Fruit fly (Drosophila melanogaster) whole organism: ENCODE measurements around the gene CCDC53.
A peak's percentile ranks its signal among the peaks of the same experiment; 100 is the strongest.

Experiments
- CG8478 ChIP-seq: fragments of >200 bp; optimal IDR thresholded peaks from 2 replicates; lab custom pipeline; 2018; ENCODE audit warnings: inconsistent platforms
- Dll ChIP-seq: fragments of >200 bp; optimal IDR thresholded peaks from 2 replicates; lab custom pipeline; 2017
- EcR ChIP-seq, 2 experiments: fragments of >200 bp; optimal IDR thresholded peaks; 2 replicates each; lab custom pipeline; 2017; ENCODE audit warnings: missing biosample characterization in 2 of 2, missing genetic modification characterization in 2 of 2, missing genetic modification reagents in 2 of 2
- pan ChIP-seq: fragments of >200 bp; optimal IDR thresholded peaks from 2 replicates; lab custom pipeline; 2017
- psq ChIP-seq: fragments of >200 bp; optimal IDR thresholded peaks from 2 replicates; lab custom pipeline; 2017
- usp ChIP-seq: fragments of >200 bp; optimal IDR thresholded peaks from 2 replicates; lab custom pipeline; 2017; ENCODE audit warnings: missing biosample characterization, missing genetic modification characterization, mixed read lengths

Gene CCDC53

DNA sequence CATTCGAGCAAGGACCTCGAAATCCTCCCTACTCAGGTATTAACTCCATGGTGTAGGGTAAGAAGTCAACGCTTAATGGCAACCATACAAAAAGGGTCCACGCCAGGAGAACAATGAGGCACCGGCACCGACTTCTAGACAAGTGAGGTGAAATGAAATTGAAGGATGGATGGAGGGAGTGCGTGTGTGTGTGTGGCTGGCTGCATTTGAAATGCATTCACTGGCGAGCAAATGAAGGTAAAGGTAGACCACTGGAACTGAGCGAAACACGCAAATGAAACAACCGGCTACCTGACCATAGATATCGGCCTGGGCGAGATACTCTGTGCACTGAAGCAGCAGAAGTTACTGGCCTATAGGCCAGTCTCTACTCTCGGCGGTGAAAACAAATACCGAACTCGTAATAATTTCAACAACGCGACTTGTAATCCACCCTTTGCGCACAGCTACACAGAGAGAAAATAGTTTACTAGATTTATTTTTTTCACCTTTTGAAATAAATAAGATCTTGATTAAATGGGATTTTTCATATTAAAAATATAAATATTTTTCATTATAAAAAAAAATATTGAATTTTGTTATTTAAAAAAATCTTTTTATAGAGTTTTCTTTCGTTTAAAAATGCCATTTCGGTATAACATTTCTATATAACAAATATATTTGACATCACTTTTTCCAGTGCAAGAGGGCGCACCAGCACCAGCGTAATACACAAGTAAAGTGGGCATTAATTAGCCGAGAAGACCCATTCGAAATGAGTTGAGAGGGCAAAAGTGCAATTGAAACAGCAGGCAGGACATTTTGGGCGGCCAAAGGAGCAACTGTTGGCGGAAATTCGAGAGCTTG lies 41.0 kb downstream of the CCDC53 start:
- TF ChIP-seq pan (lab: Kevin White, UChicago): no peak
- no peak for TF ChIP-seq CG8478 (lab: Kevin White, UChicago)
- TF ChIP-seq usp: no peak
- TF ChIP-seq EcR (GFP tag; optimal IDR thresholded peaks at IDR 0.05; lab: Kevin White, UChicago): no peak
- TF ChIP-seq psq (lab: Kevin White, UChicago): no peak
- no peak for TF ChIP-seq Dll (lab: Kevin White, UChicago)

DNA sequence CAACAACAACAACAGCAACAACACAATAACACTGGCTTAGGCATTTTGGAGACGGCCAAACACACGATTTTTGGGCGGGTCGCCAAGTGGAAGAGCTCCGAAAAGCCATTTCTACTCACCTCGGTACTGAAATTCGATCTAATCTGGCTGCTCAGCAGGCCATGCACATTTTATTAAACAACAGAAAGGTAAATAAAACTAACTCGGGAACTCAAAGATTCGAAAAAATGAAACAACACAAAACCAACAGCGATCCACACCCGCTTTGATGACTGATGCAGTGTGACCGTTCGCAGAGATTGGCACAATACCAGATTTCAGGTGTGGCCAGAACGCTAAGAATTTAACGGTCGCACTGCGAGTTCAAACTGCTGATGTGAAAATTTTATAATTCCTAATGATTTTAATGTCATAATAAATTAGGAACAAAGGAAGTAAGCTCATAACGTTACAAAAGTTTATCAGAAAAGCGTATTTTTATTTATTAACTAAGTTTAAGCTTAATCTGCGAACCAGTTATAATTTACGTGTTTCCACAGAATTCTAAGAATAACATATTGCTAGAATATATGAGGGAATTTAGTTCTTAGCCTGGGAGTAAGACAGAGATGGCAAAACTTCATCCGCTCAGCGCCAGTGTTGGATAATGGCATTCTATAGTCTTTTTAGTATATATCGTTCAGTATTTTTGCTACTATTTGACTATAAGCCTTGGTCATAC lies 41.9 kb downstream of the CCDC53 start, which contains the start of gene Mcr:
Mcr (minus strand) TSS at position 291 of the 721 bp plus-strand sequence.
- no peak for TF ChIP-seq EcR (GFP tag; optimal IDR thresholded peaks at IDR 0.05; lab: Kevin White, UChicago)
- TF ChIP-seq psq (lab: Kevin White, UChicago): no peak
- TF ChIP-seq CG8478 (lab: Kevin White, UChicago): no peak
- no peak for TF ChIP-seq pan (lab: Kevin White, UChicago)
- TF ChIP-seq Dll (lab: Kevin White, UChicago): no peak
- no peak for TF ChIP-seq usp

- TF ChIP-seq CG8478 (lab: Kevin White, UChicago) (no peak), psq (lab: Kevin White, UChicago) (no peak), pan (lab: Kevin White, UChicago) (no peak), usp (no peak)
Observed at dm6 chr2L:8083413-8083426, 42.3 kb downstream of the CCDC53 start, which contains the start of gene Bsg. Gene Bsg, plus strand, starts transcription at chr2L:8083420.

- TF ChIP-seq EcR (GFP tag; optimal IDR thresholded peaks at IDR 0.05; lab: Kevin White, UChicago): peak in 1 of 2 experiments; percentile 68
- peak; percentile 63 for TF ChIP-seq CG8478 (lab: Kevin White, UChicago)
- no peak for TF ChIP-seq pan (lab: Kevin White, UChicago)
Observed at dm6 chr2L:8083427-8084295, 42.8 kb downstream of the CCDC53 start.

- no peak for TF ChIP-seq EcR (GFP tag; optimal IDR thresholded peaks at IDR 0.05; lab: Kevin White, UChicago)
- no peak for TF ChIP-seq Dll (lab: Kevin White, UChicago)
- TF ChIP-seq psq (lab: Kevin White, UChicago): no peak
- no peak for TF ChIP-seq CG8478 (lab: Kevin White, UChicago)
- TF ChIP-seq usp: no peak
- no peak for TF ChIP-seq pan (lab: Kevin White, UChicago)
Observed at dm6 chr2L:8084349-8085203, 43.7 kb downstream of the CCDC53 start.

dm6 chr2L:8085466-8086164 lies 44.7 kb downstream of the CCDC53 start:
- TF ChIP-seq Dll (lab: Kevin White, UChicago): no peak
- TF ChIP-seq usp: no peak

- no peak for TF ChIP-seq CG8478 (lab: Kevin White, UChicago)
- TF ChIP-seq Dll (lab: Kevin White, UChicago): no peak
- TF ChIP-seq EcR (GFP tag; optimal IDR thresholded peaks at IDR 0.05; lab: Kevin White, UChicago): no peak
- no peak for TF ChIP-seq pan (lab: Kevin White, UChicago)
- TF ChIP-seq usp: no peak
- no peak for TF ChIP-seq psq (lab: Kevin White, UChicago)
Observed at dm6 chr2L:8086736-8087467, 46.0 kb downstream of the CCDC53 start.

DNA sequence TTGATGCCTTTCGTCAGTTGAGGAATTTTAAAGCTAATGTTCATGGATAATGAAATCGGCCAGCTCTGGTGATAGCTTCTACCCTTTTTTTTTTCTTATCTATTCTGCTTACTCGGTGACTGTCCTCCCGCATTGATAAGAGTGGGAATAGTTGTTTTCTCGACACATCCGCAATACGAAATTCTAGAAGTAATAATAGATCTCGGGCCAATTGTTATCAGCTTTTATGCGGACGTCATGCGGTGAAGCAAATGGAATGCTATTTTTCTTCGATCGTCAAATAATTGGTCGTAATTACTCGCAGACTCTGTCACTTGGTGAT lies 46.5 kb downstream of the CCDC53 start:
- TF ChIP-seq EcR (GFP tag; optimal IDR thresholded peaks at IDR 0.05; lab: Kevin White, UChicago) (no peak), psq (lab: Kevin White, UChicago) (no peak)

DNA sequence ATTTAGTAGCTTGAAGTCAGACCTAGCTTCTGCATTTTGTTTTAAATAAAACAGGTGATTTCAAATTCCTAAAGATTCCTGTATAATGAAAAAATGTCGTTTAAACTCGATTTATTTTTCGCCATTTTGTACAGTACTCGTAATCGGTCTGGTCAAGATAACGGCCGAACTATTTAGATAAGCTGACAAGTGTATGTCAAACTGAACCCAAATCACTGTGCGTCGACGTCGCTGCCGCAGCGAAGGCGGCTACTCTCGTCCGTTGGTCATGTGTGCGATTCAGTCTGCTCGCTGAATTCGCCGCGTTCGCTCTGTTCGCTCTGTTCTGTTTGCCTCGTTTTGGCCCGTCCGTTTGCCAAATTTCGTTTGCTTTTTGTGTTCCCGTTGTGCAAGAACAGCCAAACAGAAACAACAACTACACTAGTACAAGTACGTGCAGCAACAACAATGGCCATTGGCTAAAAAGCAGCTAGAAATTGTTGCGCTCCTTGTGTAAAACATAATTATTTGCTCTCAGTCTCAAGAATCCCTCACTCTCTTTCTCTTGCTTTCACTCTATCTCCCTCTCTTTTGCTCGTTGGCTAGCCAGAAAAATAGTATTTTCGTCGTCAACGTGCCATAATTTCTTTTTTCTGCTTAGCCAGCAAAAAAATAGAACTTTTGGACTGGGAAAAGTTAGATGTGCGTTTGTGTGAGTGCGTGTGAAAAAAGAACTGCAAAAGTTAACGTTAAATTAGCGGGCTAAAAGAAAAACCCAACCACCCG lies 47.3 kb downstream of the CCDC53 start:
- TF ChIP-seq EcR (GFP tag; optimal IDR thresholded peaks at IDR 0.05; lab: Kevin White, UChicago): no peak
- TF ChIP-seq pan (lab: Kevin White, UChicago): no peak
- no peak for TF ChIP-seq CG8478 (lab: Kevin White, UChicago)
- no peak for TF ChIP-seq Dll (lab: Kevin White, UChicago)
- no peak for TF ChIP-seq usp
- no peak for TF ChIP-seq psq (lab: Kevin White, UChicago)

dm6 chr2L:8091429-8091828 lies 50.5 kb downstream of the CCDC53 start:
- no peak for TF ChIP-seq Dll (lab: Kevin White, UChicago)
- no peak for TF ChIP-seq CG8478 (lab: Kevin White, UChicago)
- no peak for TF ChIP-seq usp
- TF ChIP-seq pan (lab: Kevin White, UChicago): no peak
- TF ChIP-seq EcR (GFP tag; optimal IDR thresholded peaks at IDR 0.05; lab: Kevin White, UChicago): no peak
- no peak for TF ChIP-seq psq (lab: Kevin White, UChicago)
